Worm (Caenorhabditis elegans) whole organism, L4 larva: Measurements from ENCODE around the gene acdh-8.
A peak's percentile ranks its signal among the peaks of the same experiment; 100 is the strongest.

Experiments
- D1046.2 ChIP-seq: fragments of 200-800 bp; sonication (Bioruptor generic); IDR thresholded peaks from 2 replicates; pipeline ENCODE4 v1.3.6; 2022; ENCODE audit warnings: missing genetic modification characterization, missing compliant biosample characterization
- F44E2.7 ChIP-seq: fragments of 200-800 bp; sonication (Bioruptor generic); IDR thresholded peaks from 2 replicates; pipeline ENCODE4 v2.1.2; 2022; ENCODE audit warnings: missing genetic modification characterization, missing compliant biosample characterization
- F49E8.2 ChIP-seq: sonication (generic microtip); optimal IDR thresholded peaks from 2 replicates; lab custom pipeline; 2016; ENCODE audit warnings: missing compliant biosample characterization, mild to moderate bottlenecking, missing genetic modification characterization, borderline replicate concordance
- T20F7.1 ChIP-seq: fragments of 200-800 bp; sonication (Bioruptor generic); optimal IDR thresholded peaks from 2 replicates; lab custom pipeline; 2018; ENCODE audit warnings: mild to moderate bottlenecking, missing genetic modification characterization, missing compliant biosample characterization
- Y105C5A.15 ChIP-seq: fragments of 200-800 bp; sonication (Bioruptor generic); IDR thresholded peaks from 2 replicates; pipeline ENCODE4 v1.3.6; 2022; ENCODE audit warnings: missing genetic modification characterization, missing compliant biosample characterization
- Y48G9A.11 ChIP-seq: fragments of 200-800 bp; sonication (Bioruptor generic); IDR thresholded peaks from 2 replicates; pipeline ENCODE4 v1.3.6; 2022; ENCODE audit warnings: missing genetic modification reagents, missing genetic modification characterization, missing compliant biosample characterization
- Y5F2A.4 ChIP-seq: fragments of 200-800 bp; sonication (Bioruptor generic); optimal IDR thresholded peaks from 2 replicates; lab custom pipeline; 2018; ENCODE audit warnings: mild to moderate bottlenecking, missing genetic modification characterization, missing compliant biosample characterization
- Y75B8A.6 ChIP-seq: fragments of 200-800 bp; sonication (Bioruptor generic); IDR thresholded peaks from 2 replicates; pipeline ENCODE4 v1.3.6; 2022; ENCODE audit warnings: missing genetic modification reagents, missing genetic modification characterization, missing compliant biosample characterization
- ZK337.2 ChIP-seq: fragments of 200-800 bp; sonication (Bioruptor generic); IDR thresholded peaks from 2 replicates; pipeline ENCODE4 v1.3.6; 2022; ENCODE audit warnings: missing genetic modification reagents, missing genetic modification characterization, missing compliant biosample characterization
- aly-2 ChIP-seq: sonication (generic microtip); optimal IDR thresholded peaks from 2 replicates; lab custom pipeline; 2018; ENCODE audit warnings: missing biosample characterization, missing genetic modification characterization
- ceh-20 ChIP-seq: fragments of 200-800 bp; sonication (Bioruptor generic); IDR thresholded peaks from 2 replicates; pipeline ENCODE4 v1.3.6; 2022; ENCODE audit warnings: missing genetic modification reagents, missing genetic modification characterization, missing compliant biosample characterization
- ctbp-1 ChIP-seq: fragments of 200-800 bp; sonication (Bioruptor generic); IDR thresholded peaks from 2 replicates; pipeline ENCODE4 v1.3.6; 2022; ENCODE audit warnings: missing genetic modification reagents, missing genetic modification characterization, missing compliant biosample characterization
- daf-12 ChIP-seq: fragments of 150-350 bp; optimal IDR thresholded peaks from 2 replicates; lab custom pipeline; 2014; ENCODE audit warnings: missing biosample characterization, missing genetic modification reagents, missing genetic modification characterization
- daf-16 ChIP-seq, 3 experiments: sonication (generic microtip); optimal IDR thresholded peaks; 2 replicates each; lab custom pipeline; 2016 to 2017; ENCODE audit warnings: missing genetic modification characterization in 3 of 3, missing genetic modification reagents in 3 of 3, mild to moderate bottlenecking in 2 of 3, missing compliant biosample characterization in 2 of 3, missing biosample characterization in 1 of 3, moderate library complexity in 1 of 3
- dmd-8 ChIP-seq: fragments of 200-800 bp; sonication (Bioruptor generic); IDR thresholded peaks from 2 replicates; pipeline ENCODE4 v1.3.6; 2022; ENCODE audit warnings: missing genetic modification characterization, missing compliant biosample characterization
- duxl-1 ChIP-seq: sonication (generic microtip); optimal IDR thresholded peaks from 2 replicates; lab custom pipeline; 2016; ENCODE audit warnings: mild to moderate bottlenecking, missing genetic modification characterization, moderate library complexity, missing compliant biosample characterization; ENCODE audit not compliant: poor library complexity
- dve-1 ChIP-seq: sonication (generic microtip); optimal IDR thresholded peaks from 2 replicates; lab custom pipeline; 2017; ENCODE audit warnings: antibody characterized with exemption, mild to moderate bottlenecking, missing genetic modification characterization, missing compliant biosample characterization; ENCODE audit not compliant: insufficient read depth
- egl-27 ChIP-seq: sonication (generic microtip); optimal IDR thresholded peaks from 3 replicates; lab custom pipeline; 2017; ENCODE audit warnings: missing biosample characterization, missing genetic modification reagents, missing genetic modification characterization
- fos-1 ChIP-seq: fragments of 150-350 bp; optimal IDR thresholded peaks from 2 replicates; lab custom pipeline; 2014; ENCODE audit warnings: missing biosample characterization, missing genetic modification characterization
- gei-8 ChIP-seq: fragments of 200-800 bp; sonication (Bioruptor generic); optimal IDR thresholded peaks from 2 replicates; lab custom pipeline; 2018; ENCODE audit warnings: mild to moderate bottlenecking, missing genetic modification characterization, missing compliant biosample characterization
- hif-1 ChIP-seq, 2 experiments: sonication (generic microtip); optimal IDR thresholded peaks; 2 replicates each; lab custom pipeline; 2016 to 2017; ENCODE audit warnings: missing compliant biosample characterization in 2 of 2, missing genetic modification characterization in 2 of 2, missing genetic modification reagents in 2 of 2, missing genotype in 2 of 2, mild to moderate bottlenecking in 1 of 2
- hlh-30 ChIP-seq: sonication (generic microtip); optimal IDR thresholded peaks from 2 replicates; lab custom pipeline; 2017; ENCODE audit warnings: antibody characterized with exemption, mild to moderate bottlenecking, missing genetic modification characterization, missing compliant biosample characterization; ENCODE audit not compliant: insufficient read depth
- hmg-1.1 ChIP-seq: fragments of 200-800 bp; sonication (Bioruptor generic); IDR thresholded peaks from 2 replicates; pipeline ENCODE4 v1.3.6; 2022; ENCODE audit warnings: missing genetic modification reagents, missing genetic modification characterization, missing compliant biosample characterization
- lim-7 ChIP-seq: fragments of 200-800 bp; sonication (Bioruptor generic); IDR thresholded peaks from 2 replicates; pipeline ENCODE4 v1.3.6; 2022; ENCODE audit warnings: missing genetic modification characterization, missing compliant biosample characterization
- lin-1 ChIP-seq: fragments of 200-800 bp; sonication (Bioruptor generic); IDR thresholded peaks from 2 replicates; pipeline ENCODE4 v1.3.6; 2022; ENCODE audit warnings: missing genetic modification reagents, missing genetic modification characterization, missing compliant biosample characterization
- lin-13 ChIP-seq: fragments of 150-350 bp; optimal IDR thresholded peaks from 2 replicates; lab custom pipeline; 2014; ENCODE audit warnings: missing biosample characterization, missing genetic modification reagents, missing genetic modification characterization
- mdl-1 ChIP-seq, 2 experiments: fragments of 150-350 bp in 1 of 2; sonication (generic microtip) in 1 of 2; optimal IDR thresholded peaks; 2 replicates each; lab custom pipeline; 2014 to 2017; ENCODE audit warnings: missing biosample characterization in 2 of 2, missing genetic modification characterization in 2 of 2
- mes-2 ChIP-seq: sonication (generic microtip); optimal IDR thresholded peaks from 2 replicates; lab custom pipeline; 2016; ENCODE audit warnings: missing genotype, mild to moderate bottlenecking, missing genetic modification characterization, missing compliant biosample characterization; ENCODE audit not compliant: poor library complexity, severe bottlenecking
- nhr-10 ChIP-seq: fragments of 150-350 bp; optimal IDR thresholded peaks from 2 replicates; lab custom pipeline; 2014; ENCODE audit warnings: missing biosample characterization, missing genetic modification characterization
- nhr-102 ChIP-seq: sonication (generic microtip); optimal IDR thresholded peaks from 2 replicates; lab custom pipeline; 2016; ENCODE audit warnings: mild to moderate bottlenecking, missing genetic modification characterization, moderate library complexity, missing compliant biosample characterization
- nhr-11 ChIP-seq: fragments of 150-350 bp; optimal IDR thresholded peaks from 2 replicates; lab custom pipeline; 2014; ENCODE audit warnings: missing biosample characterization, missing genetic modification characterization
- nhr-111 ChIP-seq: fragments of 200-800 bp; sonication (Bioruptor generic); optimal IDR thresholded peaks from 2 replicates; lab custom pipeline; 2018; ENCODE audit warnings: mild to moderate bottlenecking, missing genetic modification characterization, missing compliant biosample characterization
- nhr-237 ChIP-seq: sonication (generic microtip); optimal IDR thresholded peaks from 2 replicates; lab custom pipeline; 2017; ENCODE audit warnings: missing biosample characterization, missing genetic modification characterization
- nhr-25 ChIP-seq: sonication (generic microtip); optimal IDR thresholded peaks from 2 replicates; lab custom pipeline; 2017; ENCODE audit warnings: missing genetic modification characterization, mild to moderate bottlenecking, missing compliant biosample characterization, antibody characterized with exemption, moderate library complexity, borderline replicate concordance; ENCODE audit not compliant: insufficient read depth
- nhr-42 ChIP-seq: fragments of 200-800 bp; sonication (Bioruptor generic); IDR thresholded peaks from 2 replicates; pipeline ENCODE4 v1.3.6; 2022; ENCODE audit warnings: missing genetic modification characterization, missing compliant biosample characterization
- nhr-48 ChIP-seq: sonication (generic microtip); optimal IDR thresholded peaks from 2 replicates; lab custom pipeline; 2016; ENCODE audit warnings: mild to moderate bottlenecking, missing genetic modification characterization, missing compliant biosample characterization
- nhr-6 ChIP-seq: fragments of 150-350 bp; optimal IDR thresholded peaks from 2 replicates; lab custom pipeline; 2014; ENCODE audit warnings: missing biosample characterization, missing genetic modification characterization
- nhr-76 ChIP-seq: fragments of 150-350 bp; optimal IDR thresholded peaks from 2 replicates; lab custom pipeline; 2014; ENCODE audit warnings: missing biosample characterization, missing genetic modification characterization
- pha-4 ChIP-seq, 2 experiments: fragments of 150-350 bp in 1 of 2; fragments of 200-800 bp in 1 of 2; sonication (Bioruptor generic) in 1 of 2; IDR thresholded peaks in 1 of 2; optimal IDR thresholded peaks in 1 of 2; 2 replicates each; pipeline versions ENCODE4 v1.3.6 to Lab custom; 2014 to 2022; ENCODE audit warnings: missing genetic modification characterization in 2 of 2, missing genetic modification reagents in 2 of 2, missing biosample characterization in 1 of 2, missing compliant biosample characterization in 1 of 2
- pqm-1 ChIP-seq: sonication (generic microtip); optimal IDR thresholded peaks from 2 replicates; lab custom pipeline; 2017; ENCODE audit warnings: missing biosample characterization, missing genetic modification characterization
- rbr-2 ChIP-seq: sonication (generic microtip); optimal IDR thresholded peaks from 2 replicates; lab custom pipeline; 2016; ENCODE audit warnings: missing genotype, missing genetic modification characterization, missing compliant biosample characterization
- set-16 ChIP-seq: fragments of 200-800 bp; sonication (Bioruptor generic); IDR thresholded peaks from 2 replicates; pipeline ENCODE4 v1.3.6; 2022; ENCODE audit warnings: missing genetic modification reagents, missing genetic modification characterization, missing compliant biosample characterization
- snpc-1.2 ChIP-seq: fragments of 200-800 bp; sonication (Bioruptor generic); IDR thresholded peaks from 2 replicates; pipeline ENCODE4 v1.3.6; 2022; ENCODE audit warnings: missing genetic modification reagents, missing genetic modification characterization, missing compliant biosample characterization
- tag-97 ChIP-seq: fragments of 200-800 bp; sonication (Bioruptor generic); IDR thresholded peaks from 2 replicates; pipeline ENCODE4 v1.3.6; 2022; ENCODE audit warnings: missing genetic modification characterization, missing compliant biosample characterization
- tra-1 ChIP-seq: fragments of 200-800 bp; sonication (Bioruptor generic); IDR thresholded peaks from 2 replicates; pipeline ENCODE4 v1.3.6; 2022; ENCODE audit warnings: missing genetic modification reagents, missing genetic modification characterization, missing compliant biosample characterization
- zag-1 ChIP-seq: fragments of 150-350 bp; optimal IDR thresholded peaks from 2 replicates; lab custom pipeline; 2014; ENCODE audit warnings: missing biosample characterization, missing genetic modification characterization
- zfp-2 ChIP-seq: sonication (generic microtip); optimal IDR thresholded peaks from 2 replicates; lab custom pipeline; 2016; ENCODE audit warnings: mild to moderate bottlenecking, missing genetic modification characterization, missing compliant biosample characterization
- ztf-11 ChIP-seq: fragments of 150-350 bp; optimal IDR thresholded peaks from 2 replicates; lab custom pipeline; 2014; ENCODE audit warnings: missing biosample characterization, missing genetic modification characterization
- ztf-7 ChIP-seq: fragments of 150-350 bp; optimal IDR thresholded peaks from 2 replicates; lab custom pipeline; 2014; ENCODE audit warnings: missing biosample characterization, missing genetic modification characterization

The acdh-8 gene

ce11 chrII:5844694-5845129, 50.4 kb downstream of the acdh-8 start (continued):
- TF ChIP-seq T20F7.1 (GFP tag; lab: Kevin White, UChicago) (peak; percentile 93), lin-13 (GFP tag; lab: Kevin White, UChicago) (peak; percentile 98), tag-97 (GFP tag; lab: Robert Waterston, UW) (no peak), mdl-1 (tag; optimal IDR thresholded peaks at IDR 0.05; lab: Kevin White, UChicago) (peak; percentile 94 to 95), pha-4 (GFP tag; IDR thresholded peaks at IDR 0.05; lab: Robert Waterston, UW) (peak; percentile 99), pha-4 (tag; optimal IDR thresholded peaks at IDR 0.05; lab: Kevin White, UChicago) (peak; percentile 27), Y105C5A.15 (GFP tag; lab: Robert Waterston, UW) (peak; percentile 74; the same call in 1 of the 2 replicates), nhr-111 (GFP tag; lab: Kevin White, UChicago) (peak; percentile 89), nhr-6 (peak; percentile 96), daf-16 (GFP tag; optimal IDR thresholded peaks at IDR 0.05; lab: Kevin White, UChicago) (peak; percentile 89 to 97), daf-16 (tag; optimal IDR thresholded peaks at IDR 0.05; lab: Kevin White, UChicago) (peak; percentile 89), egl-27 (tag; lab: Kevin White, UChicago) (peak; percentile 93), nhr-48 (peak; percentile 97), hlh-30 (peak; percentile 96), aly-2 (tag; lab: Kevin White, UChicago) (no peak), lim-7 (GFP tag; lab: Robert Waterston, UW) (peak; percentile 76), gei-8 (peak; percentile 94), dve-1 (peak; percentile 100), nhr-42 (peak; percentile 97), nhr-102 (tag; lab: Kevin White, UChicago) (peak; percentile 98), ztf-11 (peak; percentile 47), mes-2 (tag; lab: Kevin White, UChicago) (peak; percentile 96), pqm-1 (tag; lab: Kevin White, UChicago) (peak; percentile 53), rbr-2 (tag; lab: Kevin White, UChicago) (peak; percentile 99), F49E8.2 (tag; lab: Kevin White, UChicago) (peak; percentile 97), hif-1 (tag; optimal IDR thresholded peaks at IDR 0.05; lab: Kevin White, UChicago) (peak; percentile 88 to 94), set-16 (GFP tag; lab: Robert Waterston, UW) (peak; percentile 83), nhr-25 (peak; percentile 96), nhr-237 (tag; lab: Kevin White, UChicago) (peak; percentile 70), ceh-20 (GFP tag; lab: Robert Waterston, UW) (peak; percentile 99), lin-1 (peak; percentile 95), fos-1 (tag; lab: Kevin White, UChicago) (peak; percentile 97), ztf-7 (tag; lab: Kevin White, UChicago) (peak; percentile 91), nhr-76 (tag; lab: Kevin White, UChicago) (peak; percentile 77), nhr-10 (tag; lab: Kevin White, UChicago) (peak; percentile 93), snpc-1.2 (GFP tag; lab: Robert Waterston, UW) (peak; percentile 94), Y75B8A.6 (GFP tag; lab: Robert Waterston, UW) (peak; percentile 78), daf-12 (tag; lab: Kevin White, UChicago) (peak; percentile 43), dmd-8 (GFP tag; lab: Robert Waterston, UW) (peak; percentile 83)

ce11 chrII:5845441-5845840, 51.1 kb downstream of the acdh-8 start, which contains the start of the genes ZK1248.17 and H41C03.3:
Gene ZK1248.17, minus strand, starts transcription at chrII:5845541.
Gene H41C03.3, plus strand, starts transcription at chrII:5845777.
- TF ChIP-seq Y48G9A.11 (no peak), D1046.2 (GFP tag; lab: Robert Waterston, UW) (no peak), nhr-42 (no peak), ctbp-1 (GFP tag; lab: Robert Waterston, UW) (no peak), tra-1 (no peak), F44E2.7 (GFP tag; lab: Robert Waterston, UW) (no peak), dve-1 (no peak), zag-1 (tag; lab: Kevin White, UChicago) (no peak), duxl-1 (tag; lab: Kevin White, UChicago) (no peak), ZK337.2 (GFP tag; lab: Robert Waterston, UW) (no peak), Y5F2A.4 (GFP tag; lab: Kevin White, UChicago) (no peak), lin-13 (GFP tag; lab: Kevin White, UChicago) (no peak), nhr-11 (tag; lab: Kevin White, UChicago) (no peak), gei-8 (no peak), hmg-1.1 (GFP tag; lab: Robert Waterston, UW) (no peak), zfp-2 (tag; lab: Kevin White, UChicago) (no peak)
